Fruit fly (Drosophila melanogaster) whole organism, embryonic: ENCODE data around the gene mRpS7.

Experiments used
- Atf-2 ChIP-seq: fragments of 200-800 bp; sonication (Bioruptor generic); optimal IDR thresholded peaks from 2 replicates; lab custom pipeline; 2016; ENCODE audit warnings: missing biosample characterization, missing genetic modification characterization
- Bgb ChIP-seq: fragments of 200-800 bp; sonication (Bioruptor generic); IDR thresholded peaks from 2 replicates; pipeline ENCODE4 v1.3.6; 2022; ENCODE audit warnings: missing biosample characterization, missing genetic modification characterization; ENCODE audit not compliant: partially characterized antibody
- CG10366 ChIP-seq: fragments of 200-800 bp; sonication (Bioruptor generic); IDR thresholded peaks from 2 replicates; pipeline ENCODE4 v1.3.6; 2022; ENCODE audit warnings: missing biosample characterization, missing genetic modification characterization
- CG11696 ChIP-seq: fragments of 200-800 bp; sonication (Bioruptor generic); IDR thresholded peaks from 2 replicates; pipeline ENCODE4 v1.3.6; 2022; ENCODE audit warnings: missing biosample characterization, missing genetic modification characterization
- CG13287 ChIP-seq: fragments of 200-800 bp; sonication (Bioruptor generic); IDR thresholded peaks from 2 replicates; pipeline ENCODE4 v1.3.6; 2022; ENCODE audit warnings: missing biosample characterization, missing genetic modification characterization; ENCODE audit not compliant: partially characterized antibody
- CG2120 ChIP-seq: fragments of 200-800 bp; sonication (Bioruptor generic); optimal IDR thresholded peaks from 3 replicates; lab custom pipeline; 2016; ENCODE audit warnings: missing biosample characterization, missing genetic modification characterization
- CG2678 ChIP-seq: fragments of 200-800 bp; sonication (Bioruptor generic); optimal IDR thresholded peaks from 3 replicates; lab custom pipeline; 2019; ENCODE audit warnings: missing biosample characterization, mild to moderate bottlenecking, missing genetic modification characterization, moderate library complexity
- CG2875 ChIP-seq: fragments of 200-800 bp; sonication (Bioruptor generic); optimal IDR thresholded peaks from 2 replicates; lab custom pipeline; 2017; ENCODE audit warnings: missing biosample characterization, mild to moderate bottlenecking, missing genetic modification characterization, missing genetic modification reagents
- CG30403 ChIP-seq: fragments of 200-800 bp; sonication (Bioruptor generic); optimal IDR thresholded peaks from 3 replicates; lab custom pipeline; 2016; ENCODE audit warnings: missing biosample characterization, missing genetic modification characterization
- CG32532 ChIP-seq: fragments of 200-800 bp; sonication (Bioruptor generic); IDR thresholded peaks from 2 replicates; pipeline ENCODE4 v1.3.6; 2022; ENCODE audit warnings: missing biosample characterization, missing genetic modification characterization
- CG4854 ChIP-seq: fragments of 200-800 bp; sonication (Bioruptor generic); optimal IDR thresholded peaks from 2 replicates; lab custom pipeline; 2016; ENCODE audit warnings: missing biosample characterization, missing genetic modification characterization, inconsistent platforms
- CG7987 ChIP-seq: fragments of 200-800 bp; sonication (Bioruptor generic); optimal IDR thresholded peaks from 2 replicates; lab custom pipeline; 2018; ENCODE audit warnings: missing biosample characterization, mild to moderate bottlenecking, missing genetic modification characterization, moderate library complexity
- CG8290 ChIP-seq, 3 experiments: fragments of 200-800 bp; sonication (Bioruptor generic); optimal IDR thresholded peaks; 2 replicates each; lab custom pipeline; 2016 to 2019; ENCODE audit warnings: missing biosample characterization in 3 of 3, missing genetic modification characterization in 3 of 3, mild to moderate bottlenecking in 2 of 3, moderate library complexity in 1 of 3
- CG9932 ChIP-seq: fragments of 200-800 bp; sonication (Bioruptor generic); IDR thresholded peaks from 2 replicates; pipeline ENCODE4 v1.3.6; 2022; ENCODE audit warnings: missing biosample characterization, missing genetic modification characterization
- Deaf1 ChIP-seq: fragments of 200-800 bp; optimal IDR thresholded peaks from 3 replicates; lab custom pipeline; 2019; ENCODE audit warnings: missing biosample characterization, mild to moderate bottlenecking, missing genetic modification characterization, moderate library complexity
- Dfd ChIP-seq, 2 experiments: fragments of >200 bp; optimal IDR thresholded peaks; 2 replicates each; lab custom pipeline; 2017; ENCODE audit warnings: missing biosample characterization in 2 of 2, missing genetic modification characterization in 2 of 2
- Ets65A ChIP-seq: fragments of 200-800 bp; sonication (Bioruptor generic); peaks from one replicate; lab custom pipeline; 2016; ENCODE audit warnings: missing biosample characterization, missing genetic modification characterization
- HmgD ChIP-seq: fragments of 200-800 bp; sonication (Bioruptor generic); optimal IDR thresholded peaks from 3 replicates; lab custom pipeline; 2016; ENCODE audit warnings: missing biosample characterization, missing genetic modification characterization
- Hmr ChIP-seq: fragments of 200-800 bp; sonication (Bioruptor generic); optimal IDR thresholded peaks from 3 replicates; lab custom pipeline; 2017; ENCODE audit warnings: mild to moderate bottlenecking, missing biosample characterization, missing genetic modification reagents, missing genetic modification characterization
- Hmx ChIP-seq: fragments of 200-800 bp; sonication (Bioruptor generic); optimal IDR thresholded peaks from 2 replicates; lab custom pipeline; 2016; ENCODE audit warnings: missing biosample characterization, missing genetic modification characterization
- Hr39 ChIP-seq: fragments of >200 bp; optimal IDR thresholded peaks from 2 replicates; lab custom pipeline; 2017
- Med ChIP-seq: fragments of 200-800 bp; sonication (Bioruptor generic); peaks from one replicate; lab custom pipeline; 2016; ENCODE audit warnings: missing biosample characterization, missing genetic modification characterization, mild to moderate bottlenecking, inconsistent platforms, moderate library complexity
- Neu2 ChIP-seq: fragments of 200-800 bp; sonication (Bioruptor generic); optimal IDR thresholded peaks from 3 replicates; lab custom pipeline; 2016; ENCODE audit warnings: missing biosample characterization, missing genetic modification characterization, borderline replicate concordance
- Nf-YA ChIP-seq: fragments of 200-800 bp; sonication (Bioruptor generic); IDR thresholded peaks from 2 replicates; pipeline ENCODE4 v1.3.6; 2022; ENCODE audit warnings: missing biosample characterization, missing genetic modification characterization
- Pdp1 ChIP-seq, 2 experiments: fragments of 200-800 bp; sonication (Bioruptor generic); optimal IDR thresholded peaks; 3 replicates each; lab custom pipeline; 2016; ENCODE audit warnings: missing biosample characterization in 2 of 2, missing genetic modification characterization in 2 of 2, mild to moderate bottlenecking in 1 of 2, moderate library complexity in 1 of 2
- Side ChIP-seq: fragments of 200-800 bp; sonication (Bioruptor generic); optimal IDR thresholded peaks from 2 replicates; lab custom pipeline; 2016; ENCODE audit warnings: missing biosample characterization, missing genetic modification characterization
- Spps ChIP-seq: fragments of 200-800 bp; sonication (Bioruptor generic); optimal IDR thresholded peaks from 2 replicates; lab custom pipeline; 2018; ENCODE audit warnings: missing biosample characterization, mild to moderate bottlenecking, missing genetic modification characterization
- Trl ChIP-seq, 3 experiments: fragments of >200 bp in 2 of 3; fragments of 200-800 bp in 1 of 3; sonication (Bioruptor generic) in 1 of 3; optimal IDR thresholded peaks; 2 replicates in 1 of 3; 3 replicates in 2 of 3; lab custom pipeline; 2016 to 2017; ENCODE audit warnings: missing biosample characterization in 1 of 3, missing genetic modification characterization in 1 of 3
- ap ChIP-seq: fragments of 200-800 bp; sonication (Bioruptor generic); IDR thresholded peaks from 2 replicates; pipeline ENCODE4 v1.3.6; 2022; ENCODE audit warnings: missing biosample characterization, missing genetic modification characterization
- bab2 ChIP-seq: fragments of 200-800 bp; sonication (Bioruptor generic); optimal IDR thresholded peaks from 2 replicates; lab custom pipeline; 2016; ENCODE audit warnings: missing biosample characterization, missing genetic modification characterization
- cg ChIP-seq: fragments of 200-800 bp; sonication (Bioruptor generic); optimal IDR thresholded peaks from 3 replicates; lab custom pipeline; 2019; ENCODE audit warnings: missing biosample characterization, mild to moderate bottlenecking, missing genetic modification characterization, moderate library complexity
- da ChIP-seq: fragments of 200-800 bp; sonication (Bioruptor generic); optimal IDR thresholded peaks from 2 replicates; lab custom pipeline; 2016; ENCODE audit warnings: missing biosample characterization, missing genetic modification characterization
- disco-r ChIP-seq: fragments of 200-800 bp; sonication (Bioruptor generic); optimal IDR thresholded peaks from 2 replicates; lab custom pipeline; 2016; ENCODE audit warnings: missing biosample characterization, missing genetic modification characterization
- ewg ChIP-seq: fragments of 200-800 bp; sonication (Bioruptor generic); optimal IDR thresholded peaks from 3 replicates; lab custom pipeline; 2017; ENCODE audit warnings: mild to moderate bottlenecking, missing biosample characterization, missing genetic modification reagents, missing genetic modification characterization
- fd96Cb ChIP-seq: fragments of 200-800 bp; sonication (Bioruptor generic); optimal IDR thresholded peaks from 2 replicates; lab custom pipeline; 2018; ENCODE audit warnings: missing biosample characterization, mild to moderate bottlenecking, missing genetic modification characterization, moderate library complexity
- grn ChIP-seq: fragments of 200-800 bp; sonication (Bioruptor generic); optimal IDR thresholded peaks from 3 replicates; lab custom pipeline; 2017; ENCODE audit warnings: missing biosample characterization, missing genetic modification characterization
- hbn ChIP-seq: fragments of 200-800 bp; sonication (Bioruptor generic); IDR thresholded peaks from 2 replicates; pipeline ENCODE4 v1.3.6; 2022; ENCODE audit warnings: missing biosample characterization, missing genetic modification characterization; ENCODE audit not compliant: partially characterized antibody
- jumu ChIP-seq: fragments of 200-800 bp; sonication (Bioruptor generic); optimal IDR thresholded peaks from 3 replicates; lab custom pipeline; 2016; ENCODE audit warnings: missing biosample characterization, missing genetic modification characterization
- lilli ChIP-seq: fragments of 200-800 bp; sonication (Bioruptor generic); optimal IDR thresholded peaks from 3 replicates; lab custom pipeline; 2016; ENCODE audit warnings: missing biosample characterization, missing genetic modification characterization
- lola ChIP-seq, 3 experiments: fragments of >200 bp in 2 of 3; fragments of 200-800 bp in 1 of 3; sonication (Bioruptor generic) in 1 of 3; optimal IDR thresholded peaks; 2 replicates each; lab custom pipeline; 2017 to 2019; ENCODE audit warnings: missing biosample characterization in 3 of 3, missing genetic modification characterization in 3 of 3, mild to moderate bottlenecking in 1 of 3, moderate library complexity in 1 of 3
- pan ChIP-seq, 4 experiments: fragments of >200 bp in 3 of 4; fragments of 200-800 bp in 1 of 4; sonication (Bioruptor generic) in 1 of 4; optimal IDR thresholded peaks in 3 of 4; IDR thresholded peaks in 1 of 4; 2 replicates each; pipeline versions ENCODE4 v1.3.6 to Lab custom; 2017 to 2022; ENCODE audit warnings: missing biosample characterization in 2 of 4, missing genetic modification characterization in 2 of 4, mixed read lengths in 1 of 4
- pfk ChIP-seq: fragments of 200-800 bp; sonication (Bioruptor generic); optimal IDR thresholded peaks from 2 replicates; lab custom pipeline; 2018; ENCODE audit warnings: missing biosample characterization, mild to moderate bottlenecking, missing genetic modification characterization, moderate library complexity
- seq ChIP-seq: fragments of 200-800 bp; sonication (Bioruptor generic); IDR thresholded peaks from 2 replicates; pipeline ENCODE4 v1.3.6; 2022; ENCODE audit warnings: missing biosample characterization, missing genetic modification characterization
- sna ChIP-seq: fragments of 200-800 bp; sonication (Bioruptor generic); IDR thresholded peaks from 2 replicates; pipeline ENCODE4 v1.3.6; 2022; ENCODE audit warnings: missing biosample characterization, missing genetic modification characterization; ENCODE audit not compliant: partially characterized antibody
- sob ChIP-seq: fragments of 200-800 bp; sonication (Bioruptor generic); IDR thresholded peaks from 2 replicates; pipeline ENCODE4 v1.3.6; 2022; ENCODE audit warnings: missing biosample characterization, missing genetic modification characterization

The mRpS7 gene

DNA sequence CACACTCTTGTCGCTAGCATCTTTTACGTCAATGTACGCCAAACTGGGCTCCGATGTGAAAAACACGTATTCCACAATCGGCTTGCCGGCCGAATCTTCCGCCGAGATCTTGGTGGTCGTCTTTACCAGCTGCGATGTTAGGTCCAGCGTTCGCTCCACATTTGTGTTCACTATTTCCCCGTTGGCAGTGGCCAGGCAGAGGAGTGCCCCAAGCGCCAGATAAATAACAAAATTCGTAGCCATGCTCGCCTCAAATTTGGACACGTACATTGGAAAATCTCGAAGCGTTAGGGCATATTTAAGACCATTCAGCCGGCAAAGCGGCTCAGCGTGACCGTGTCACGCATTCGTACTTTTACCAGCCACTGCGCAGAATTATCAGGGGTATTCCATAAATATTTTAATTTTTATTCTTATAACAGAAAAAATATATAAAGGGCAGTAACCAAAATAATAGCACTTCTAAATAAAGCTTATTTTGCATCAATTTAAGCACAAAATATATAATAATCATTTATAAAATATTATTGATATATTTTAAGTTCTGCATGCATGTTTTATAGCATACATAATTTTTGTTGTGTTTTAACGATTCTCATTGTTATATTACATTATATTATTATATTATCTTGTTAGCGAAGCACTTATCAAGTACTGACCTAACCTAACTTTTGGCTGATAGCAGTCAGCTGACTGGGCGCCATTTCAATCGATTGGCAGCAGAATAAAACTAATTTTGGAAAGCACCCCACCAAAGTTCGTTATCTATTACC, 10.8 kb upstream of the mRpS7 start, which contains the start of the genes CG33303 and dpr19 (continued):
- peak; percentile 61 for TF ChIP-seq pfk (GFP tag; lab: Kevin White, UChicago)
- TF ChIP-seq Nf-YA (GFP tag; lab: Robert Waterston, UW), result no peak
- TF ChIP-seq sna (GFP tag; lab: Robert Waterston, UW), result no peak
- peak; percentile 67 for TF ChIP-seq ap (GFP tag; lab: Robert Waterston, UW)
- TF ChIP-seq CG7987 (GFP tag; lab: Kevin White, UChicago), result peak; percentile 13
- no peak for TF ChIP-seq Hr39 (lab: Kevin White, UChicago)
- TF ChIP-seq CG13287 (GFP tag; lab: Robert Waterston, UW), result peak; percentile 35; the same call in 1 of the 2 replicates
- TF ChIP-seq CG9932 (GFP tag; lab: Robert Waterston, UW), result peak; percentile 17; the same call in 1 of the 2 replicates
- TF ChIP-seq Atf-2 (GFP tag; lab: Kevin White, UChicago), result no peak
- TF ChIP-seq jumu (GFP tag; lab: Kevin White, UChicago), result no peak
- no peak for TF ChIP-seq Bgb
- no peak for TF ChIP-seq Neu2 (GFP tag; lab: Kevin White, UChicago)
- no peak for TF ChIP-seq Hmx (GFP tag; lab: Kevin White, UChicago)
- TF ChIP-seq bab2, result no peak
- TF ChIP-seq CG11696 (GFP tag; lab: Robert Waterston, UW), result peak; percentile 63; the same call in 1 of the 2 replicates
- TF ChIP-seq HmgD (GFP tag; lab: Kevin White, UChicago), result no peak
- TF ChIP-seq CG8290 (GFP tag; optimal IDR thresholded peaks at IDR 0.05; lab: Kevin White, UChicago), result peak; percentile 73
- TF ChIP-seq CG8290 (tag; optimal IDR thresholded peaks at IDR 0.05; lab: Kevin White, UChicago), result no peak
- TF ChIP-seq lola (GFP tag; optimal IDR thresholded peaks at IDR 0.05; lab: Kevin White, UChicago), result peak in 1 of 3 experiments; percentile 77
- no peak for TF ChIP-seq da (GFP tag; lab: Kevin White, UChicago)
- no peak for TF ChIP-seq hbn (GFP tag; lab: Robert Waterston, UW)
- TF ChIP-seq sob, result peak; percentile 29; the same call in 1 of the 2 replicates
- TF ChIP-seq Side (GFP tag; lab: Kevin White, UChicago), result no peak
- TF ChIP-seq seq, result 0 out of 2 replicates have a peak, but pooled peaks have one; percentile 7
- no peak for TF ChIP-seq CG4854 (GFP tag; lab: Kevin White, UChicago)

DNA sequence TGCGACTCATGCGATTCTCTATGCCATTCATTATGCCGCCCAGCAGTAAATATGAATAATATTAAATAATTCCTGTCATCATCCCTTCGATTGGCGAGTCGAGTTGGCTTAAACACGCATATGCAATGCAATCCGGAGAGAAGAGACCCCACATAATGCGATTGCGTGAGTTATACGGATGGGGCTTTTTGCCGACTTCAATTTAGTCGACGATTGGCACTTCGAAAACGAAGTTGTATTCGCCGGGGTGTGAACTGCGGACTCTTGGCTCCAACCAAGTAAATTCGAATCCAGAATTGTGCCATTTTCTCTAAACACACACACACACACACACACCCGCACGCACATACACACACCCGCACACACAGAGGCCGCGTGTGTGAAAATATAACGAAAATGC, 10.2 kb upstream of the mRpS7 start:
- TF ChIP-seq Pdp1 (GFP tag; optimal IDR thresholded peaks at IDR 0.05; lab: Kevin White, UChicago) (peak in 1 of 2 experiments; percentile 40), cg (GFP tag; lab: Kevin White, UChicago) (peak; percentile 65), lilli (GFP tag; lab: Kevin White, UChicago) (no peak), sob (no peak), ewg (GFP tag; lab: Kevin White, UChicago) (peak; percentile 90), CG2875 (no peak), Deaf1 (peak; percentile 83), Dfd (GFP tag; optimal IDR thresholded peaks at IDR 0.05; lab: Kevin White, UChicago) (peak in 1 of 2 experiments; percentile 8), Trl (optimal IDR thresholded peaks at IDR 0.05; lab: Kevin White, UChicago) (no peak), Trl (GFP tag; optimal IDR thresholded peaks at IDR 0.05; lab: Kevin White, UChicago) (peak; percentile 1), CG2120 (GFP tag; lab: Kevin White, UChicago) (no peak), fd96Cb (tag; lab: Kevin White, UChicago) (no peak)

DNA sequence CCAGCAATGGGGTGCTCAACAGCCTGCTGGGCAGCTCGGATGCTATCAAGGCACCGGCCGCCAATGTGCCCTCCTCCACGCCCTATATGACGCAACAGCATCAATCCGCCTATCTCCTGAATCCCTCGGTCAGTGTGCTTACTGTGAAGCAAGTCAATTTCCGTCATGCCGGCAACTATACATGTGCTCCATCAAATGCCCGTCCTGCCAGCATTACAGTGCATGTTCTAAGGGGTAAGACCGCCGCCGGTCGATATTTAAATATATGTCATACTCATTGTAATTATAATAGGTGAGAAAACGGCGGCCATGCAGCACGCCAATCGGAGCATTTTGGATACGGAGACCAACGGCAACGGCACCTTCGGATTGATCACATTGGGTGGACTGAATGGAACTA, 7.8 kb upstream of the mRpS7 start:
- TF ChIP-seq CG30403, result no peak
- TF ChIP-seq Hmr (GFP tag; lab: Kevin White, UChicago), result no peak
- TF ChIP-seq Spps (tag; lab: Kevin White, UChicago), result no peak
- TF ChIP-seq Ets65A (GFP tag; lab: Kevin White, UChicago), result peak; percentile 88
- TF ChIP-seq grn (GFP tag; lab: Kevin White, UChicago), result no peak
- TF ChIP-seq CG32532 (GFP tag; lab: Robert Waterston, UW), result no peak
- TF ChIP-seq CG2678 (tag; lab: Kevin White, UChicago), result no peak
- TF ChIP-seq disco-r, result no peak
- no peak for TF ChIP-seq pan (optimal IDR thresholded peaks at IDR 0.05; lab: Kevin White, UChicago)
- TF ChIP-seq pan (GFP tag; optimal IDR thresholded peaks at IDR 0.05 in 1 of 2, IDR thresholded peaks at IDR 0.05 in 1 of 2), result peak in 1 of 2 experiments; percentile 17
- no peak for TF ChIP-seq CG10366 (GFP tag; lab: Robert Waterston, UW)
- peak; percentile 63 for TF ChIP-seq Med (GFP tag; lab: Kevin White, UChicago)
